2 fruit fly cellular contexts compared by ENCODE assay signal in the genomic region with DNA sequence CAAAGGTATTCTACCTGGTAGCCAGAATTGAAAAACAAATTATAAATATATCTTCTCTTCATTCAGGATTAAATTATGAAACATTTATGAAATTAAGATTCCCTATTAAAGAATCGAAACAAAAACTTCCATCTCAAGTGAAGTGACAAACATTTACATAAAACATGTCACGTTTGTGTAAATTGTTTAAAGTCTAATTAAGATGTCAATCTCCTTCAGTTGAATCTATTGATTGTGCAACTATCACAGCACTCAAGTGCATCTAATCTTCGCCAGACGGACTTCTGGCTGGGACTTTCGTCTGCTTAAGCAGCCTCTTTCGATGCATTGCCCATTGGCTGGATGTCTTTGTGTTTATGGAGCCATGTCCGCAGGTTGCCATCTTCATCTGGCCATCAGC.
TF ChIP-seq lines count a peak whose summit lies in the region.

No protein-coding gene starts in this region.

TF ChIP-seq in whole organism, prepupa, 60 proteins besides CTCF, POLR2A, EP300 and RAD21 (continues in another document):
- TF ChIP-seq CG15336 (GFP tag; IDR thresholded peaks at IDR 0.05; lab: Robert Waterston, UW) = no peak
- TF ChIP-seq pdm3 (GFP tag; optimal IDR thresholded peaks at IDR 0.05; lab: Kevin White, UChicago) = no peak
- TF ChIP-seq Blimp-1 (GFP tag; optimal IDR thresholded peaks at IDR 0.05; lab: Kevin White, UChicago) = no peak
- TF ChIP-seq Hr4 (GFP tag; optimal IDR thresholded peaks at IDR 0.05; lab: Kevin White, UChicago) = no peak
- TF ChIP-seq CG3032 (tag; optimal IDR thresholded peaks at IDR 0.05; lab: Kevin White, UChicago) = peak; percentile 12
- no peak for TF ChIP-seq Gug (GFP tag; IDR thresholded peaks at IDR 0.05; lab: Robert Waterston, UW)
- TF ChIP-seq CG10669 (GFP tag; optimal IDR thresholded peaks at IDR 0.05; lab: Kevin White, UChicago) = no peak
- peak; percentile 28 for TF ChIP-seq CG10631 (GFP tag; optimal IDR thresholded peaks at IDR 0.05; lab: Kevin White, UChicago)
- no peak for TF ChIP-seq OdsH (GFP tag; optimal IDR thresholded peaks at IDR 0.05; lab: Kevin White, UChicago)
- TF ChIP-seq achi (GFP tag; optimal IDR thresholded peaks at IDR 0.05; lab: Kevin White, UChicago) = no peak
- TF ChIP-seq eg (GFP tag; IDR thresholded peaks at IDR 0.05; lab: Robert Waterston, UW) = no peak
- no peak for TF ChIP-seq CG11762 (GFP tag; optimal IDR thresholded peaks at IDR 0.05; lab: Kevin White, UChicago; ENCODE audit: insufficient read depth)
- peak; percentile 18 for TF ChIP-seq Sox14 (GFP tag; optimal IDR thresholded peaks at IDR 0.05; lab: Kevin White, UChicago)
- no peak for TF ChIP-seq CG11902 (GFP tag; optimal IDR thresholded peaks at IDR 0.05; lab: Kevin White, UChicago)
- no peak for TF ChIP-seq dsx (GFP tag; optimal IDR thresholded peaks at IDR 0.05; lab: Kevin White, UChicago; ENCODE audit: poor library complexity, severe bottlenecking)
- TF ChIP-seq Eip93F (GFP tag; optimal IDR thresholded peaks at IDR 0.05; lab: Kevin White, UChicago) = no peak
- TF ChIP-seq Sox102F (GFP tag; optimal IDR thresholded peaks at IDR 0.05; lab: Kevin White, UChicago) = no peak
- TF ChIP-seq CG8319 (GFP tag; optimal IDR thresholded peaks at IDR 0.05; lab: Kevin White, UChicago) = no peak
- no peak for TF ChIP-seq CG9139 (GFP tag; optimal IDR thresholded peaks at IDR 0.05; lab: Kevin White, UChicago)
- TF ChIP-seq Met (GFP tag; optimal IDR thresholded peaks at IDR 0.05; lab: Kevin White, UChicago) = peak; percentile 33
- TF ChIP-seq CG6808 (GFP tag; optimal IDR thresholded peaks at IDR 0.05; lab: Kevin White, UChicago) = no peak
- TF ChIP-seq CG32006 (GFP tag; optimal IDR thresholded peaks at IDR 0.05; lab: Kevin White, UChicago) = no peak
- no peak for TF ChIP-seq CG4318 (GFP tag; optimal IDR thresholded peaks at IDR 0.05; lab: Kevin White, UChicago)
- TF ChIP-seq CG6792 (GFP tag; optimal IDR thresholded peaks at IDR 0.05; lab: Kevin White, UChicago) = no peak
- no peak for TF ChIP-seq salr (GFP tag; optimal IDR thresholded peaks at IDR 0.05; lab: Kevin White, UChicago)
- no peak for TF ChIP-seq ss (GFP tag; optimal IDR thresholded peaks at IDR 0.05; lab: Kevin White, UChicago)
- no peak for TF ChIP-seq CG16779 (tag; optimal IDR thresholded peaks at IDR 0.05; lab: Kevin White, UChicago)
- no peak for TF ChIP-seq CG6276 (GFP tag; optimal IDR thresholded peaks at IDR 0.05; lab: Kevin White, UChicago)
- TF ChIP-seq CG6854 (GFP tag; optimal IDR thresholded peaks at IDR 0.05; lab: Kevin White, UChicago) = no peak
- no peak for TF ChIP-seq cyc (GFP tag; optimal IDR thresholded peaks at IDR 0.05; lab: Kevin White, UChicago)
- no peak for TF ChIP-seq CG8119 (GFP tag; IDR thresholded peaks at IDR 0.05; lab: Robert Waterston, UW)
- peak; percentile 6 for TF ChIP-seq esn (GFP tag; optimal IDR thresholded peaks at IDR 0.05; lab: Kevin White, UChicago)
- peak; percentile 7 for TF ChIP-seq Smox (GFP tag; optimal IDR thresholded peaks at IDR 0.05; lab: Kevin White, UChicago)
- no peak for TF ChIP-seq CG1621 (tag; optimal IDR thresholded peaks at IDR 0.05; lab: Kevin White, UChicago)
- no peak for TF ChIP-seq CG6163 (GFP tag; IDR thresholded peaks at IDR 0.05; lab: Robert Waterston, UW)
- TF ChIP-seq svp (GFP tag; lab: Kevin White, UChicago) = peak; percentile 44
- no peak for TF ChIP-seq Lpt (GFP tag; optimal IDR thresholded peaks at IDR 0.05; lab: Kevin White, UChicago)
- TF ChIP-seq spab (GFP tag; optimal IDR thresholded peaks at IDR 0.05; lab: Kevin White, UChicago) = no peak
- TF ChIP-seq Ets21C (GFP tag; optimal IDR thresholded peaks at IDR 0.05; lab: Kevin White, UChicago) = no peak
- no peak for TF ChIP-seq CG34406 (GFP tag; optimal IDR thresholded peaks at IDR 0.05; lab: Kevin White, UChicago)
- TF ChIP-seq Hr39 (GFP tag; optimal IDR thresholded peaks at IDR 0.05; lab: Kevin White, UChicago) = no peak
- no peak for TF ChIP-seq CG7368 (GFP tag; optimal IDR thresholded peaks at IDR 0.05; lab: Kevin White, UChicago)
- TF ChIP-seq CG31627 (GFP tag; optimal IDR thresholded peaks at IDR 0.05; lab: Kevin White, UChicago) = no peak
- peak; percentile 68 for TF ChIP-seq Eip78C (GFP tag; lab: Kevin White, UChicago)
- no peak for TF ChIP-seq Sox15 (GFP tag; optimal IDR thresholded peaks at IDR 0.05; lab: Kevin White, UChicago)
- no peak for TF ChIP-seq CG8632 (GFP tag; optimal IDR thresholded peaks at IDR 0.05; lab: Kevin White, UChicago)

TF ChIP-seq in whole organism, pupa, 21 proteins besides CTCF, POLR2A, EP300 and RAD21:
- no peak for TF ChIP-seq D1 (tag; optimal IDR thresholded peaks at IDR 0.05; lab: Kevin White, UChicago)
- peak; percentile 46 for TF ChIP-seq CG9948 (tag; optimal IDR thresholded peaks at IDR 0.05; lab: Kevin White, UChicago)
- TF ChIP-seq CG14655 (GFP tag; optimal IDR thresholded peaks at IDR 0.05; lab: Kevin White, UChicago) = peak; percentile 53
- no peak for TF ChIP-seq CG12605 (GFP tag; IDR thresholded peaks at IDR 0.05; lab: Robert Waterston, UW)
- no peak for TF ChIP-seq rn (GFP tag; IDR thresholded peaks at IDR 0.05; lab: Robert Waterston, UW)
- no peak for TF ChIP-seq Snoo (tag; optimal IDR thresholded peaks at IDR 0.05; lab: Kevin White, UChicago)
- TF ChIP-seq Ets98B (GFP tag; IDR thresholded peaks at IDR 0.05; lab: Robert Waterston, UW) = no peak
